Worm (Caenorhabditis elegans): ENCODE measurements around the gene Y38E10A.33.

DNA sequence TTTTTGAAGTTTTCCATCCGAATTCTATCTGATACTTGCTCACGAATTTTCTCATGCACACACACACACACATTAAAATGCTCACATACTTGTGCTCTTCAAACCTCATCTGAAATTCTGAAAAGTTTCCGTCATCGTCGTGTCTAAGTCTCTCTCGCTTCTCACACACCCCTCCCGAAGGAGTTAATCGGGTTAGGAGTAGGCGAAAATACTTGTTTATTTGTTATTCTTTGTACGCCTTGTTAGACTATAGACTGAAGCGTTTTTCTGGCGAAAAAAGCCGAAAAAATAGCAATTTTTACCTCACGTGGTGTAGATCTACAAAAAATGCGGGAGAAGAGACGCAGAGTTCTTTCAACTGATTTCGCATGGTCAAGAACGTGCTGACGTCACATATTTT is 11.5 kb upstream of the Y38E10A.33 start:
- TF ChIP-seq dao-5 (tag; optimal IDR thresholded peaks at IDR 0.05) (no peak), him-1 (tag; optimal IDR thresholded peaks at IDR 0.05) (no peak), W03F9.2 (tag; optimal IDR thresholded peaks at IDR 0.05) (no peak)

All from whole organism, L4/young adult.